Worm (Caenorhabditis elegans): ENCODE results near the gene ZK1240.6.

ZK1240.6 gene

DNA sequence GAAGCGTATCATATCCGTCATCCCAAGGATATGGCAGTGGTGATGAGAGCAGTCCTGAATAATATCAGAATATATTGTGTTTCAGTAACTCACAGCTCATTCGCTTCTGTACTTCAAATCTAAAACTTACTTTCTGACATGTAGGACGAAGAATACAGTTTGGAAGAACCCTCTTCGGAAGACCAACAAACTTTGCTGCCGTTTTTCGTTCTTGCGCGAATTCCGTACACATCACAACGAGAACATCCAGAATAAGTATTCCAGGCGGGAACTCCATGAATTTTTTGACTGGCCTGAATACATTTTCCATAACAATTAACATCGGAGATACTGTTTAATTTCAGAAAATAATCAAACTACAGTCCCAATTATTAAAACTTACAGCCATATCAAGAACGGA lies 45.3 kb downstream of the ZK1240.6 start, which contains the start of gene K09F6.15:
TSS of gene K09F6.15 (minus strand) at position 101 of the 400 bp plus-strand sequence.
- TF ChIP-seq cog-1 (tag; optimal IDR thresholded peaks at IDR 0.05) (no peak), ztf-23 (GFP tag; IDR thresholded peaks at IDR 0.05) (no peak), ztf-29 (GFP tag; IDR thresholded peaks at IDR 0.05) (no peak), med-1 (GFP tag; optimal IDR thresholded peaks at IDR 0.05; ENCODE audit: insufficient read depth) (no peak), tab-1 (GFP tag; IDR thresholded peaks at IDR 0.05) (no peak), T22C8.4 (GFP tag; IDR thresholded peaks at IDR 0.05) (no peak), ref-1 (GFP tag; conservative IDR thresholded peaks at IDR 0.05) (no peak), flt-1 (GFP tag; IDR thresholded peaks at IDR 0.05) (no peak), klf-2 (GFP tag; conservative IDR thresholded peaks at IDR 0.05) (no peak)

DNA sequence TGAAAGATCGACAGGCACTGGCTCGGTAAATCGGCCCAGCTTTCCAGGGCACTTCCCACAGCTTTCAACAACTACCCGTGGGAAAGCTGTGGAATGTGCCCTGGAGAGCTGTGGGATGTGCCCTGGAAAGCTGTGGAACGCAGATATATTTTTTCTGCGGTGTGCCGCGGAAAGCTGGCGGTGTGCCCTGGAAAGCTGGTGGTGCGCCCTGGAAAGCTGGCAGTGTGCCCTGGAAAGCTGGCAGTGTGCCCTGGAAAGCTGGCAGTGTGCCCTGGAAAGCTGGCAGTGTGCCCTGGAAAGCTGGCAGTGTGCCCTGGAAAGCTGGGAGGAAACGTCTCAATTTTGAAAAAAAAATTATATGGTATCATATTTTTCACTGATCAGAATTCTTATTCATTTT lies 49.0 kb downstream of the ZK1240.6 start:
- TF ChIP-seq cog-1 (tag; optimal IDR thresholded peaks at IDR 0.05) (no peak), ztf-23 (GFP tag; IDR thresholded peaks at IDR 0.05) (no peak), ztf-29 (GFP tag; IDR thresholded peaks at IDR 0.05) (no peak), flt-1 (GFP tag; IDR thresholded peaks at IDR 0.05) (no peak)
